Fruit fly (Drosophila melanogaster): ENCODE measurements around the gene alphaTub85E.

dm6 chr3R:9702567-9702966 lies 30.5 kb downstream of the alphaTub85E start:
- peak; percentile 78 for TF ChIP-seq CG32006 (GFP tag; optimal IDR thresholded peaks at IDR 0.05)
- no peak for TF ChIP-seq CG6808 (GFP tag; optimal IDR thresholded peaks at IDR 0.05)
- TF ChIP-seq CG3032 (tag; optimal IDR thresholded peaks at IDR 0.05): no peak
- peak; percentile 53 for TF ChIP-seq topi (GFP tag; optimal IDR thresholded peaks at IDR 0.05)
- TF ChIP-seq Sox15 (GFP tag; optimal IDR thresholded peaks at IDR 0.05): no peak
- peak; percentile 48 for TF ChIP-seq Sox102F (GFP tag; optimal IDR thresholded peaks at IDR 0.05)
- no peak for TF ChIP-seq CG15336 (GFP tag; IDR thresholded peaks at IDR 0.05)
- TF ChIP-seq CG6854 (GFP tag; optimal IDR thresholded peaks at IDR 0.05): no peak
- peak; percentile 38 for TF ChIP-seq cyc (GFP tag; optimal IDR thresholded peaks at IDR 0.05)
- no peak for TF ChIP-seq CG4318 (GFP tag; optimal IDR thresholded peaks at IDR 0.05)
- peak; percentile 59 for TF ChIP-seq achi (GFP tag; optimal IDR thresholded peaks at IDR 0.05)
- no peak for TF ChIP-seq Hr38 (GFP tag; optimal IDR thresholded peaks at IDR 0.05)
- peak; percentile 54 for TF ChIP-seq Lpt (GFP tag; optimal IDR thresholded peaks at IDR 0.05)
